Worm (Caenorhabditis elegans) whole organism, late embryonic: ENCODE results near the gene dhs-9.

Experiments used
- ama-1 ChIP-seq: fragments of 150-350 bp; optimal IDR thresholded peaks from 2 replicates; lab custom pipeline; 2014
- ceh-18 ChIP-seq: sonication (generic microtip); optimal IDR thresholded peaks from 2 replicates; lab custom pipeline; 2016; ENCODE audit warnings: missing genetic modification characterization, missing compliant biosample characterization
- ceh-19 ChIP-seq: fragments of 200-800 bp; sonication (Bioruptor generic); optimal IDR thresholded peaks from 2 replicates; lab custom pipeline; 2018; ENCODE audit warnings: mild to moderate bottlenecking, missing genetic modification characterization, missing compliant biosample characterization
- sox-4 ChIP-seq: sonication (generic microtip); optimal IDR thresholded peaks from 2 replicates; lab custom pipeline; 2017; ENCODE audit warnings: mild to moderate bottlenecking, missing genetic modification characterization, inconsistent platforms, missing compliant biosample characterization

ce11 chrIII:5340530-5340929 lies 27.3 kb downstream of the dhs-9 start:
- TF ChIP-seq ama-1 (lab: Kevin White, UChicago), result no peak
- no peak for TF ChIP-seq ceh-19
- TF ChIP-seq sox-4, result no peak
- TF ChIP-seq ceh-18 (tag; lab: Kevin White, UChicago), result no peak
